Worm (Caenorhabditis elegans) whole organism, early embryonic: ENCODE measurements around the gene clic-1.

Experiments
- ceh-13 ChIP-seq: fragments of 200-800 bp; sonication (Bioruptor generic); optimal IDR thresholded peaks from 2 replicates; lab custom pipeline; 2018; ENCODE audit warnings: mild to moderate bottlenecking, missing genetic modification characterization, missing compliant biosample characterization
- hnd-1 ChIP-seq: sonication (generic microtip); optimal IDR thresholded peaks from 2 replicates; lab custom pipeline; 2016; ENCODE audit warnings: missing genetic modification characterization, missing compliant biosample characterization
- tbx-11 ChIP-seq: fragments of 200-800 bp; sonication (Bioruptor generic); IDR thresholded peaks from 2 replicates; pipeline ENCODE4 v1.3.6; 2022; ENCODE audit warnings: missing genetic modification characterization, missing compliant biosample characterization
- tra-4 ChIP-seq: sonication (generic microtip); optimal IDR thresholded peaks from 2 replicates; lab custom pipeline; 2017; ENCODE audit warnings: missing genetic modification characterization, missing compliant biosample characterization

- no peak for TF ChIP-seq tra-4 (tag; lab: Kevin White, UChicago)
- no peak for TF ChIP-seq tbx-11
- TF ChIP-seq ceh-13 (GFP tag; lab: Kevin White, UChicago), result no peak
- no peak for TF ChIP-seq hnd-1 (tag; lab: Kevin White, UChicago)
These were observed 41.4 kb upstream of the clic-1 start, which contains the start of the genes rpl-39 and rps-30 for ce11 chrV:7776029-7776628.
